Worm (Caenorhabditis elegans) whole organism, L3 larva: ENCODE results near the gene par-3.

ENCODE experiments used
- fos-1 ChIP-seq: fragments of 150-350 bp; optimal IDR thresholded peaks from 2 replicates; lab custom pipeline; 2014; ENCODE audit warnings: missing biosample characterization, missing genetic modification characterization
- ztf-4 ChIP-seq: fragments of 150-350 bp; optimal IDR thresholded peaks from 2 replicates; lab custom pipeline; 2014; ENCODE audit warnings: missing biosample characterization, missing genetic modification characterization

DNA sequence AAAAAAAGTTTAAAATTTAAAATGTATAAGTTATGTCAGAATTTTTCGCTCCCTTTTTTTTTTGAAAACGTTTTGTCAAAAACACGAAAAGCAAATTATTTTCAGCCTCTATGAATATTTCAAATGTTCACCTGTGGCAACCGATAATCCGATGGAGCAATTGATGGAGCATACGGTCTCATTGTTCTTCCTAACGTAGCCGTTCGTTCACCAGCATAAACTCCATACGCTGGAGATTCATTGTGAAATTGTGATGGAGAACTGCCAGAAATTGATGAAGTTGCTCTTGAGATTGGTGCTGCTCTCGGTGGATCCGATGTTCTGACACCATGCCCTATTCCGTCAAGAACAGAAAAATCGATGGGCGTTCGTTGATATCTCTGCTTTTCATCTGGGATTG lies 27.8 kb downstream of the par-3 start:
- TF ChIP-seq fos-1, result no peak
- TF ChIP-seq ztf-4 (tag; lab: Kevin White, UChicago), result no peak
